Fruit fly (Drosophila melanogaster): Measurements from ENCODE around the gene Wnt4.

DNA sequence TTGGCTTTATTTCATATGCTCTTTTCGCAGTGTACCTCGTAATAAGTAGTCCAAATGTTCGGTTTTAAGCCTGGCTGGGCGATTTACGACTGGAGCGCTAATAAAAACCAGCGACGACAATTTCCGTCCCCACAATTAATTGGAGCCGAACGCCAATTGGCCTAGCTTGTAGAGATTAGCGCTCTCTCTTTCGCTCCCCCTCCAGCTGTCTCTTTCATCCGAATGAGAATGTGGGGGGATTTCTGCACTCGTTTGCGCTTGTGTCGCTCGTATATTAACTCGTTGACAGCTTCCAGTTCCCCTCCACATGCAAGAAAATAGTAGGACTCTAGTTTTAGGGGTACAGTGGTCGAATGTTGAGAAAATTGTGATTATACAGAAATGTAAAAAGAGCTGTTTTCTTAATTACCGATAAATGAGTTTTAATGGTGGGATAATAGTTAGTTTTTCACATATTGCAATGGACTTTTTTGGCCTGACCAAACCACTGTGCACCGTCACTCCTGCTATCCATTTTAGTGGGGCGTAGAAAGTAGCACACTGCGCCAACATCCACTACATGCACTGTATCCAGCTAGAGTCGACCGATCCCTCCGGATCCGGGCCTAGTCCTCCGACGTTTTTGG lies 36.4 kb upstream of the Wnt4 start:
- TF ChIP-seq Dll (optimal IDR thresholded peaks at IDR 0.05): no peak
- TF ChIP-seq usp (GFP tag; optimal IDR thresholded peaks at IDR 0.05): no peak
- TF ChIP-seq EcR (GFP tag; optimal IDR thresholded peaks at IDR 0.05): no peak
- no peak for TF ChIP-seq psq (optimal IDR thresholded peaks at IDR 0.05)
- no peak for TF ChIP-seq pan (optimal IDR thresholded peaks at IDR 0.05)
- TF ChIP-seq CG8478 (optimal IDR thresholded peaks at IDR 0.05): no peak
